Fruit fly (Drosophila melanogaster): Measurements from ENCODE around the gene CG12084.

Gene CG12084

DNA sequence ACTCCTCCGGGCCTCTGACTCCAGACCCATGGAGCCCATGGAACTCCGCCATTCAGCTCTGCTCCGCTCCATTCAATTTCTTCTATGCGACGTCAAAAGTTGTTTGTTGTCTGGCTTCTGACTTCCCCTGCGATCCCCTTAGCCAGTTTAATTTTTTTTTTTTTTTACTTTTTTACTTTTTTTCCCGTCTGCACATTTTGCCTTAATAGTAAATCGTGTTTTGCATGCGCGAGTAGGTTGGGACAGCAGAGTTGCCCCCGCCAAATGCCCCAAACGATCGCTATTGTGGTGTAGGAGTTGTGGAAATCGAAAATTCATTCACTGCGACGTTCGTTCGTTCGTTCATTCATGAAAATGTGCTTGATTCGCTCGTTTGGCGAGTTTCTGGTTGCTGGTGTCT, 55.4 kb downstream of the CG12084 start:
- TF ChIP-seq sr (GFP tag; IDR thresholded peaks at IDR 0.05) = 0 out of 3 replicates have a peak, but pooled peaks have one; percentile 46
- TF ChIP-seq fd64A (GFP tag; optimal IDR thresholded peaks at IDR 0.05) = no peak
- peak; percentile 19 for TF ChIP-seq kni (GFP tag; optimal IDR thresholded peaks at IDR 0.05)
- 0 out of 4 replicates have a peak, but pooled peaks have one; percentile 64 for TF ChIP-seq chinmo (GFP tag; IDR thresholded peaks at IDR 0.05; ENCODE audit: partially characterized antibody)
- peak; percentile 39; the same call in 1 of the 2 replicates for TF ChIP-seq vvl (GFP tag; IDR thresholded peaks at IDR 0.05)
- TF ChIP-seq sens (GFP tag) = peak; percentile 53
- TF ChIP-seq bsh (GFP tag; optimal IDR thresholded peaks at IDR 0.05) = peak in 1 of 2 experiments; percentile 54
- no peak for TF ChIP-seq Optix (GFP tag; IDR thresholded peaks at IDR 0.05)
